Worm (Caenorhabditis elegans): ENCODE data around the gene cyc-2.2.

DNA sequence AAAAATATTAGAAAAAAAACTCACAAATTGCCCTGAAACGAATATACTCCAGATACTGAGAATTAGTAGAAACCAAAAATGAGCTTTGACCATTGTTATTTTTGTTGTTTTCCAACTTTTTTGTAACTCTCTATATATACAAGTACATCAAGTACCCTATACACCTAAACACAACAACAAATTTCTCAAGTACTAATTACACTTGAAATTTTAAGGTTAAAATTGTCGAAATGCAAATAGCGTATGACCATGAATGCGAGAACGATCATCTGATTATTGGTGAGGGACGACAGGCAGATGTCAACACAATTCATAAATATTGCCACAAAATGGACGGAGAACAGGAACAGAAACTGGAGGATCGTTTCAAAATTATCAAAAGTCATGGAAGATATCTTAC, 12.4 kb upstream of the cyc-2.2 start, which contains the start of gene F56H9.9:
- TF ChIP-seq tbx-2 (tag; optimal IDR thresholded peaks at IDR 0.05) (no peak), ama-1 (optimal IDR thresholded peaks at IDR 0.05) (no peak), C38D4.7 (GFP tag; optimal IDR thresholded peaks at IDR 0.05) (no peak), pha-2 (tag; optimal IDR thresholded peaks at IDR 0.05) (no peak), sox-2 (GFP tag; IDR thresholded peaks at IDR 0.05) (no peak), hlh-6 (tag; optimal IDR thresholded peaks at IDR 0.05) (no peak), gmeb-2 (tag; optimal IDR thresholded peaks at IDR 0.05) (no peak)
